Fruit fly (Drosophila melanogaster) whole organism, embryonic: ENCODE results near the gene RpS5b.
A peak's percentile ranks its signal among the peaks of the same experiment; 100 is the strongest.

Experiments used
- B-H2 ChIP-seq: fragments of 200-800 bp; sonication (Bioruptor generic); optimal IDR thresholded peaks from 2 replicates; lab custom pipeline; 2018; ENCODE audit warnings: missing biosample characterization, mild to moderate bottlenecking, missing genetic modification characterization
- CG12659 ChIP-seq: fragments of 200-800 bp; sonication (Bioruptor generic); optimal IDR thresholded peaks from 3 replicates; lab custom pipeline; 2017; ENCODE audit warnings: mild to moderate bottlenecking, missing biosample characterization, missing genetic modification reagents, missing genetic modification characterization
- CG13123 ChIP-seq: fragments of 200-800 bp; sonication (Bioruptor generic); optimal IDR thresholded peaks from 2 replicates; lab custom pipeline; 2016; ENCODE audit warnings: missing biosample characterization, missing genetic modification characterization
- CG13424 ChIP-seq: fragments of 200-800 bp; sonication (Bioruptor generic); optimal IDR thresholded peaks from 2 replicates; lab custom pipeline; 2019; ENCODE audit warnings: missing biosample characterization, mild to moderate bottlenecking, missing genetic modification characterization, moderate library complexity
- CG13624 ChIP-seq: fragments of 200-800 bp; sonication (Bioruptor generic); optimal IDR thresholded peaks from 2 replicates; lab custom pipeline; 2016; ENCODE audit warnings: missing biosample characterization, missing genetic modification characterization
- CG13775 ChIP-seq: fragments of 200-800 bp; sonication (Bioruptor generic); optimal IDR thresholded peaks from 3 replicates; lab custom pipeline; 2017; ENCODE audit warnings: missing biosample characterization, mild to moderate bottlenecking, missing genetic modification characterization
- CG15601 ChIP-seq: fragments of 200-800 bp; sonication (Bioruptor generic); optimal IDR thresholded peaks from 3 replicates; lab custom pipeline; 2019; ENCODE audit warnings: missing biosample characterization, mild to moderate bottlenecking, missing genetic modification characterization, moderate library complexity
- CG1603 ChIP-seq: fragments of 200-800 bp; sonication (Bioruptor generic); optimal IDR thresholded peaks from 2 replicates; lab custom pipeline; 2019; ENCODE audit warnings: missing biosample characterization, mild to moderate bottlenecking, missing genetic modification characterization, moderate library complexity
- CG16813 ChIP-seq: fragments of 200-800 bp; sonication (Bioruptor generic); IDR thresholded peaks from 3 replicates; pipeline ENCODE4 v1.3.6; 2022; ENCODE audit warnings: missing biosample characterization, missing genetic modification characterization; ENCODE audit not compliant: partially characterized antibody
- CG17328 ChIP-seq: fragments of 200-800 bp; sonication (Bioruptor generic); IDR thresholded peaks from 2 replicates; pipeline ENCODE4 v1.3.6; 2022; ENCODE audit warnings: missing biosample characterization, missing genetic modification characterization
- CG17361 ChIP-seq: fragments of 200-800 bp; sonication (Bioruptor generic); IDR thresholded peaks from 3 replicates; pipeline ENCODE4 v1.3.6; 2022; ENCODE audit warnings: missing biosample characterization, missing genetic modification characterization
- CG1792 ChIP-seq: fragments of 200-800 bp; sonication (Bioruptor generic); optimal IDR thresholded peaks from 2 replicates; lab custom pipeline; 2016; ENCODE audit warnings: missing biosample characterization, missing genetic modification characterization
- CG2712 ChIP-seq: fragments of 200-800 bp; optimal IDR thresholded peaks from 3 replicates; lab custom pipeline; 2019; ENCODE audit warnings: missing biosample characterization, mild to moderate bottlenecking, missing genetic modification characterization, moderate library complexity
- CG2889 ChIP-seq: fragments of 200-800 bp; sonication (Bioruptor generic); IDR thresholded peaks from 3 replicates; pipeline ENCODE4 v1.3.6; 2022; ENCODE audit warnings: missing biosample characterization, missing genetic modification characterization
- CG30403 ChIP-seq: fragments of 200-800 bp; sonication (Bioruptor generic); optimal IDR thresholded peaks from 3 replicates; lab custom pipeline; 2016; ENCODE audit warnings: missing biosample characterization, missing genetic modification characterization
- CG33213 ChIP-seq: fragments of 200-800 bp; sonication (Bioruptor generic); optimal IDR thresholded peaks from 3 replicates; lab custom pipeline; 2016; ENCODE audit warnings: missing biosample characterization, missing genetic modification characterization
- CG4404 ChIP-seq: fragments of 200-800 bp; sonication (Bioruptor generic); IDR thresholded peaks from 2 replicates; pipeline ENCODE4 v1.3.6; 2022; ENCODE audit warnings: missing biosample characterization, missing genetic modification characterization
- CG4820 ChIP-seq: fragments of 200-800 bp; sonication (Bioruptor generic); optimal IDR thresholded peaks from 3 replicates; lab custom pipeline; 2016; ENCODE audit warnings: missing biosample characterization, missing genetic modification characterization
- CG6689 ChIP-seq: fragments of 200-800 bp; sonication (Bioruptor generic); IDR thresholded peaks from 2 replicates; pipeline ENCODE4 v1.3.6; 2022; ENCODE audit warnings: missing biosample characterization, missing genetic modification characterization
- CG8388 ChIP-seq: fragments of 200-800 bp; sonication (Bioruptor generic); optimal IDR thresholded peaks from 2 replicates; lab custom pipeline; 2019; ENCODE audit warnings: missing biosample characterization, mild to moderate bottlenecking, missing genetic modification characterization, moderate library complexity
- CG9215 ChIP-seq: fragments of 200-800 bp; sonication (Bioruptor generic); IDR thresholded peaks from 2 replicates; pipeline ENCODE4 v1.3.6; 2022; ENCODE audit warnings: missing biosample characterization, missing genetic modification characterization
- CoRest ChIP-seq: fragments of 200-800 bp; sonication (Bioruptor generic); optimal IDR thresholded peaks from 3 replicates; lab custom pipeline; 2018; ENCODE audit warnings: missing biosample characterization, mild to moderate bottlenecking, missing genetic modification characterization, moderate library complexity
- Dip2 ChIP-seq: fragments of 200-800 bp; sonication (Bioruptor generic); IDR thresholded peaks from 2 replicates; pipeline ENCODE4 v1.3.6; 2022; ENCODE audit warnings: missing biosample characterization, missing genetic modification characterization
- Eip74EF ChIP-seq, 2 experiments: fragments of 200-800 bp in 1 of 2; fragments of >200 bp in 1 of 2; sonication (Bioruptor generic) in 1 of 2; optimal IDR thresholded peaks; 2 replicates each; lab custom pipeline; 2017 to 2019; ENCODE audit warnings: missing biosample characterization in 2 of 2, missing genetic modification characterization in 2 of 2, mild to moderate bottlenecking in 1 of 2, moderate library complexity in 1 of 2
- HmgD ChIP-seq: fragments of 200-800 bp; sonication (Bioruptor generic); optimal IDR thresholded peaks from 3 replicates; lab custom pipeline; 2016; ENCODE audit warnings: missing biosample characterization, missing genetic modification characterization
- Hr3 ChIP-seq: fragments of 200-800 bp; sonication (Bioruptor generic); optimal IDR thresholded peaks from 3 replicates; lab custom pipeline; 2016; ENCODE audit warnings: missing biosample characterization, missing genetic modification characterization
- Hr78 ChIP-seq, 2 experiments: fragments of 200-800 bp in 1 of 2; fragments of >200 bp in 1 of 2; sonication (Bioruptor generic) in 1 of 2; optimal IDR thresholded peaks; 2 replicates each; lab custom pipeline; 2017 to 2019; ENCODE audit warnings: missing biosample characterization in 2 of 2, missing genetic modification characterization in 2 of 2, mild to moderate bottlenecking in 1 of 2, moderate library complexity in 1 of 2
- Jarid2 ChIP-seq: fragments of 200-800 bp; sonication (Bioruptor generic); optimal IDR thresholded peaks from 3 replicates; lab custom pipeline; 2017; ENCODE audit warnings: mild to moderate bottlenecking, missing biosample characterization, missing genetic modification reagents, missing genetic modification characterization
- NK7.1 ChIP-seq: fragments of 200-800 bp; sonication (Bioruptor generic); optimal IDR thresholded peaks from 3 replicates; lab custom pipeline; 2016; ENCODE audit warnings: missing biosample characterization, missing genetic modification characterization
- Nf-YC ChIP-seq: fragments of 200-800 bp; optimal IDR thresholded peaks from 3 replicates; lab custom pipeline; 2019; ENCODE audit warnings: missing biosample characterization, mild to moderate bottlenecking, missing genetic modification characterization, moderate library complexity
- Pdp1 ChIP-seq, 2 experiments: fragments of 200-800 bp; sonication (Bioruptor generic); optimal IDR thresholded peaks; 3 replicates each; lab custom pipeline; 2016; ENCODE audit warnings: missing biosample characterization in 2 of 2, missing genetic modification characterization in 2 of 2, mild to moderate bottlenecking in 1 of 2, moderate library complexity in 1 of 2
- Ptx1 ChIP-seq: fragments of 200-800 bp; sonication (Bioruptor generic); IDR thresholded peaks from 2 replicates; pipeline ENCODE4 v1.3.6; 2022; ENCODE audit warnings: missing biosample characterization, missing genetic modification characterization
- Scr ChIP-seq: fragments of 200-800 bp; sonication (Bioruptor generic); IDR thresholded peaks from 2 replicates; pipeline ENCODE4 v1.3.6; 2022; ENCODE audit warnings: missing biosample characterization, missing genetic modification characterization; ENCODE audit not compliant: partially characterized antibody
- YL-1 ChIP-seq: fragments of 200-800 bp; sonication (Bioruptor generic); optimal IDR thresholded peaks from 3 replicates; lab custom pipeline; 2017; ENCODE audit warnings: missing biosample characterization, mild to moderate bottlenecking, missing genetic modification characterization
- ab ChIP-seq: fragments of 200-800 bp; sonication (Bioruptor generic); optimal IDR thresholded peaks from 2 replicates; lab custom pipeline; 2016; ENCODE audit warnings: missing biosample characterization, missing genetic modification characterization
- aop ChIP-seq: fragments of 200-800 bp; sonication (Bioruptor generic); IDR thresholded peaks from 2 replicates; pipeline ENCODE4 v1.3.6; 2022; ENCODE audit warnings: missing biosample characterization, missing genetic modification characterization
- crc ChIP-seq: fragments of 200-800 bp; sonication (Bioruptor generic); optimal IDR thresholded peaks from 2 replicates; lab custom pipeline; 2016; ENCODE audit warnings: missing biosample characterization, missing genetic modification characterization
- gro ChIP-seq: fragments of 200-800 bp; sonication (Bioruptor generic); optimal IDR thresholded peaks from 2 replicates; lab custom pipeline; 2016; ENCODE audit warnings: missing biosample characterization, missing genetic modification characterization
- gsb-n ChIP-seq: fragments of 200-800 bp; sonication (Bioruptor generic); optimal IDR thresholded peaks from 3 replicates; lab custom pipeline; 2018; ENCODE audit warnings: missing biosample characterization, mild to moderate bottlenecking, missing genetic modification characterization
- pan ChIP-seq, 4 experiments: fragments of >200 bp in 3 of 4; fragments of 200-800 bp in 1 of 4; sonication (Bioruptor generic) in 1 of 4; optimal IDR thresholded peaks in 3 of 4; IDR thresholded peaks in 1 of 4; 2 replicates each; pipeline versions ENCODE4 v1.3.6 to Lab custom; 2017 to 2022; ENCODE audit warnings: missing biosample characterization in 2 of 4, missing genetic modification characterization in 2 of 4, mixed read lengths in 1 of 4
- peb ChIP-seq: fragments of 200-800 bp; sonication (Bioruptor generic); IDR thresholded peaks from 2 replicates; pipeline ENCODE4 v1.3.6; 2022; ENCODE audit warnings: missing biosample characterization, missing genetic modification characterization
- prd ChIP-seq, 3 experiments: fragments of >200 bp in 2 of 3; fragments of 200-800 bp in 1 of 3; sonication (Bioruptor generic) in 1 of 3; optimal IDR thresholded peaks in 2 of 3; IDR thresholded peaks in 1 of 3; 2 replicates in 2 of 3; 3 replicates in 1 of 3; pipeline versions ENCODE4 v1.3.6 to Lab custom; 2017 to 2022; ENCODE audit warnings: missing biosample characterization in 1 of 3, missing genetic modification characterization in 1 of 3
- scrt ChIP-seq: fragments of 200-800 bp; sonication (Bioruptor generic); optimal IDR thresholded peaks from 2 replicates; lab custom pipeline; 2018; ENCODE audit warnings: missing biosample characterization, mild to moderate bottlenecking, missing genetic modification characterization, moderate library complexity
- sens-2 ChIP-seq: fragments of 200-800 bp; sonication (Bioruptor generic); IDR thresholded peaks from 2 replicates; pipeline ENCODE4 v1.3.6; 2022; ENCODE audit warnings: missing biosample characterization, missing genetic modification characterization
- trem ChIP-seq: fragments of 200-800 bp; optimal IDR thresholded peaks from 3 replicates; lab custom pipeline; 2019; ENCODE audit warnings: missing biosample characterization, mild to moderate bottlenecking, missing genetic modification characterization, moderate library complexity
- wor ChIP-seq: fragments of 200-800 bp; sonication (Bioruptor generic); IDR thresholded peaks from 2 replicates; pipeline ENCODE4 v1.3.6; 2022; ENCODE audit warnings: missing biosample characterization, missing genetic modification characterization
- zen2 ChIP-seq: fragments of 200-800 bp; sonication (Bioruptor generic); IDR thresholded peaks from 3 replicates; pipeline ENCODE4 v1.3.6; 2022; ENCODE audit warnings: missing biosample characterization, missing genetic modification characterization; ENCODE audit not compliant: partially characterized antibody
- zfh2 ChIP-seq: fragments of 200-800 bp; sonication (Bioruptor generic); optimal IDR thresholded peaks from 2 replicates; lab custom pipeline; 2016; ENCODE audit warnings: missing biosample characterization, missing genetic modification characterization

RpS5b gene

dm6 chr3R:14903837-14904431 is 2.6 kb upstream of the RpS5b start, which contains the start of gene VhaPPA1-1 (continued):
- TF ChIP-seq CG17361 (peak; percentile 58; the same call in 2 of the 3 replicates), CG1603 (tag; lab: Kevin White, UChicago) (peak; percentile 55), aop (GFP tag; lab: Robert Waterston, UW) (no peak), scrt (GFP tag; lab: Kevin White, UChicago) (no peak), NK7.1 (GFP tag; lab: Kevin White, UChicago) (peak; percentile 9), CG6689 (GFP tag; lab: Robert Waterston, UW) (peak; percentile 29; the same call in 1 of the 2 replicates), Scr (GFP tag; lab: Robert Waterston, UW) (peak; percentile 59; the same call in 1 of the 2 replicates), CG2712 (tag; lab: Kevin White, UChicago) (peak; percentile 47), HmgD (GFP tag; lab: Kevin White, UChicago) (peak; percentile 83), gro (GFP tag; lab: Kevin White, UChicago) (no peak), Ptx1 (GFP tag; lab: Robert Waterston, UW) (no peak), CG8388 (GFP tag; lab: Kevin White, UChicago) (peak; percentile 9), CG16813 (GFP tag; lab: Robert Waterston, UW) (peak; percentile 63; the same call in 2 of the 3 replicates), CG9215 (GFP tag; lab: Robert Waterston, UW) (no peak), CG4820 (no peak), ab (GFP tag; lab: Kevin White, UChicago) (no peak), CG12659 (GFP tag; lab: Kevin White, UChicago) (peak; percentile 57), peb (GFP tag; lab: Robert Waterston, UW) (no peak), sens-2 (GFP tag; lab: Robert Waterston, UW) (0 out of 2 replicates have a peak, but pooled peaks have one; percentile 28), zfh2 (peak; percentile 23), Pdp1 (GFP tag; optimal IDR thresholded peaks at IDR 0.05; lab: Kevin White, UChicago) (peak in 1 of 2 experiments; percentile 39), zen2 (GFP tag; lab: Robert Waterston, UW) (no peak), trem (tag; lab: Kevin White, UChicago) (peak; percentile 71), gsb-n (tag; lab: Kevin White, UChicago) (no peak), CG13624 (GFP tag; lab: Kevin White, UChicago) (peak; percentile 62), YL-1 (GFP tag; lab: Kevin White, UChicago) (peak; percentile 88), CG33213 (GFP tag; lab: Kevin White, UChicago) (peak; percentile 15), CG2889 (GFP tag; lab: Robert Waterston, UW) (no peak), CoRest (tag; lab: Kevin White, UChicago) (peak; percentile 57), pan (optimal IDR thresholded peaks at IDR 0.05; lab: Kevin White, UChicago) (no peak), pan (GFP tag; optimal IDR thresholded peaks at IDR 0.05 in 1 of 2, IDR thresholded peaks at IDR 0.05 in 1 of 2) (peak in 1 of 2 experiments; percentile 11), Hr3 (GFP tag; lab: Kevin White, UChicago) (no peak), CG15601 (tag; lab: Kevin White, UChicago) (peak; percentile 36), crc (GFP tag; lab: Kevin White, UChicago) (no peak), Eip74EF (GFP tag; optimal IDR thresholded peaks at IDR 0.05; lab: Kevin White, UChicago) (no peak), CG13775 (GFP tag; lab: Kevin White, UChicago) (peak; percentile 35), CG30403 (GFP tag; lab: Kevin White, UChicago) (peak; percentile 28), CG17328 (GFP tag; lab: Robert Waterston, UW) (no peak)

- TF ChIP-seq wor (GFP tag; lab: Robert Waterston, UW) (no peak), Hr78 (GFP tag; optimal IDR thresholded peaks at IDR 0.05; lab: Kevin White, UChicago) (no peak), B-H2 (GFP tag; lab: Kevin White, UChicago) (no peak), CG13123 (GFP tag; lab: Kevin White, UChicago) (no peak), CG6689 (GFP tag; lab: Robert Waterston, UW) (no peak), Jarid2 (GFP tag; lab: Kevin White, UChicago) (no peak), prd (optimal IDR thresholded peaks at IDR 0.05; lab: Kevin White, UChicago) (no peak), prd (GFP tag; IDR thresholded peaks at IDR 0.05; lab: Robert Waterston, UW) (no peak), CG4404 (GFP tag; lab: Robert Waterston, UW) (no peak), Nf-YC (tag; lab: Kevin White, UChicago) (no peak), CG1792 (GFP tag; lab: Kevin White, UChicago) (no peak), CG13424 (no peak), Dip2 (GFP tag; lab: Robert Waterston, UW) (no peak)
Measured at dm6 chr3R:14900177-14900576, 1.2 kb downstream of the RpS5b start, which contains the start of gene VhaPPA1-2. Gene VhaPPA1-2 (minus strand): TSS chr3R:14900277.
